Fruit fly (Drosophila melanogaster): ENCODE measurements around the gene CG11360.

Gene CG11360

dm6 chr4:721774-722173, 50.8 kb downstream of the CG11360 start:
- TF ChIP-seq psq (optimal IDR thresholded peaks at IDR 0.05): no peak
- TF ChIP-seq usp (GFP tag; optimal IDR thresholded peaks at IDR 0.05): no peak
- no peak for TF ChIP-seq Dll (optimal IDR thresholded peaks at IDR 0.05)
- no peak for TF ChIP-seq CG8478 (optimal IDR thresholded peaks at IDR 0.05)
- TF ChIP-seq pan (optimal IDR thresholded peaks at IDR 0.05): no peak
- TF ChIP-seq EcR (GFP tag; optimal IDR thresholded peaks at IDR 0.05): no peak

- TF ChIP-seq pan (optimal IDR thresholded peaks at IDR 0.05) (no peak), usp (GFP tag; optimal IDR thresholded peaks at IDR 0.05) (no peak), EcR (GFP tag; optimal IDR thresholded peaks at IDR 0.05) (no peak), CG8478 (optimal IDR thresholded peaks at IDR 0.05) (no peak), Dll (optimal IDR thresholded peaks at IDR 0.05) (no peak), psq (optimal IDR thresholded peaks at IDR 0.05) (no peak)
These were observed 51.4 kb downstream of the CG11360 start for dm6 chr4:722319-722718.

DNA sequence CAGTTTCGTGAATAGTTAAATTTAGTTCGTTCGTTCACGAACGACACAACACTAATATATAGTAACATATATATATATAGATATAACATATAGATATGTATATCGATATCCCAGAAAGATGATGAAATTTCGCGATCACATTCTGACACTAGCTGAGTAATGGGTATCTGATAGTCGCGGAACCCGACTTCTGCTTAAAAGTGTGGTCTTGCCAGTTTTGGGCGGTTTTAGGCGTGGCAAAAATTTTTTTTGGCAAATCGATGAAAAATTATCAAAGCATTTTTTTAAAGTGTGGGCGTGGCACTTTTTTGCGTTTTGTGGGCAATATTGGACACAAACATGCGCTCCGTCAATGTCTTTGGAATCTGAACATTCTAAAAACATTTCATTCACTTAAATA, 52.0 kb downstream of the CG11360 start:
- TF ChIP-seq Dll (optimal IDR thresholded peaks at IDR 0.05): no peak
- TF ChIP-seq EcR (GFP tag; optimal IDR thresholded peaks at IDR 0.05): no peak
- no peak for TF ChIP-seq usp (GFP tag; optimal IDR thresholded peaks at IDR 0.05)
- no peak for TF ChIP-seq pan (optimal IDR thresholded peaks at IDR 0.05)
- no peak for TF ChIP-seq CG8478 (optimal IDR thresholded peaks at IDR 0.05)
- TF ChIP-seq psq (optimal IDR thresholded peaks at IDR 0.05): no peak

dm6 chr4:724140-724539, 53.2 kb downstream of the CG11360 start, which contains the start of gene bt:
bt (plus strand) TSS chr4:724400.
- TF ChIP-seq psq (optimal IDR thresholded peaks at IDR 0.05): no peak
- TF ChIP-seq pan (optimal IDR thresholded peaks at IDR 0.05): no peak
- no peak for TF ChIP-seq CG8478 (optimal IDR thresholded peaks at IDR 0.05)
- no peak for TF ChIP-seq Dll (optimal IDR thresholded peaks at IDR 0.05)
- no peak for TF ChIP-seq EcR (GFP tag; optimal IDR thresholded peaks at IDR 0.05)
- no peak for TF ChIP-seq usp (GFP tag; optimal IDR thresholded peaks at IDR 0.05)

dm6 chr4:725085-725484, 54.1 kb downstream of the CG11360 start:
- TF ChIP-seq EcR (GFP tag; optimal IDR thresholded peaks at IDR 0.05) (no peak), usp (GFP tag; optimal IDR thresholded peaks at IDR 0.05) (no peak), pan (optimal IDR thresholded peaks at IDR 0.05) (no peak), Dll (optimal IDR thresholded peaks at IDR 0.05) (no peak), psq (optimal IDR thresholded peaks at IDR 0.05) (no peak), CG8478 (optimal IDR thresholded peaks at IDR 0.05) (no peak)

Data from whole organism.